Worm (Caenorhabditis elegans) whole organism, young adult: ENCODE results near the gene T25D10.4.

ENCODE experiments used
- B0019.2 ChIP-seq: fragments of 200-800 bp; sonication (Bioruptor generic); conservative IDR thresholded peaks from 2 replicates; pipeline ENCODE4 v1.3.6; 2022; ENCODE audit warnings: missing genetic modification reagents, missing genetic modification characterization, missing compliant biosample characterization
- C06A6.2 ChIP-seq: fragments of 200-800 bp; sonication (Bioruptor generic); conservative IDR thresholded peaks from 2 replicates; pipeline ENCODE4 v1.3.6; 2022; ENCODE audit warnings: missing genetic modification characterization, missing compliant biosample characterization
- F33H1.4 ChIP-seq: fragments of 200-800 bp; sonication (Bioruptor generic); IDR thresholded peaks from 2 replicates; pipeline ENCODE4 v1.3.6; 2022; ENCODE audit warnings: missing genetic modification reagents, missing genetic modification characterization, missing compliant biosample characterization
- F39B2.1 ChIP-seq: fragments of 200-800 bp; sonication (Bioruptor generic); IDR thresholded peaks from 2 replicates; pipeline ENCODE4 v1.3.6; 2022; ENCODE audit warnings: missing genetic modification reagents, missing genetic modification characterization, missing compliant biosample characterization
- F49E8.2 ChIP-seq: sonication (generic microtip); optimal IDR thresholded peaks from 3 replicates; lab custom pipeline; 2017; ENCODE audit warnings: missing genetic modification characterization, mild to moderate bottlenecking, missing compliant biosample characterization, antibody characterized with exemption, moderate library complexity; ENCODE audit not compliant: insufficient read depth
- F52B5.7 ChIP-seq: sonication (generic microtip); optimal IDR thresholded peaks from 2 replicates; lab custom pipeline; 2016; ENCODE audit warnings: mild to moderate bottlenecking, missing genetic modification characterization, missing compliant biosample characterization
- F55B11.4 ChIP-seq: sonication (generic microtip); optimal IDR thresholded peaks from 2 replicates; lab custom pipeline; 2016; ENCODE audit warnings: missing compliant biosample characterization, missing genetic modification characterization, borderline replicate concordance; ENCODE audit not compliant: insufficient read depth
- Y79H2A.3 ChIP-seq: fragments of 200-800 bp; sonication (Bioruptor generic); conservative IDR thresholded peaks from 2 replicates; pipeline ENCODE4 v1.3.6; 2022; ENCODE audit warnings: missing genetic modification reagents, missing genetic modification characterization, missing compliant biosample characterization
- ZK185.1 ChIP-seq: sonication (generic microtip); optimal IDR thresholded peaks from 2 replicates; lab custom pipeline; 2016; ENCODE audit warnings: mild to moderate bottlenecking, missing genetic modification characterization, missing compliant biosample characterization; ENCODE audit not compliant: poor library complexity, severe bottlenecking
- ama-1 ChIP-seq, 3 experiments: fragments of 150-350 bp in 1 of 3; sonication (generic microtip) in 2 of 3; optimal IDR thresholded peaks; 2 replicates each; lab custom pipeline; 2014 to 2018; ENCODE audit warnings: missing biosample characterization in 2 of 3, missing genetic modification characterization in 2 of 3, missing genetic modification reagents in 2 of 3
- atf-7 ChIP-seq: sonication (generic microtip); optimal IDR thresholded peaks from 2 replicates; lab custom pipeline; 2017; ENCODE audit warnings: mild to moderate bottlenecking, missing genetic modification characterization, missing compliant biosample characterization
- athp-1 ChIP-seq: sonication (generic microtip); optimal IDR thresholded peaks from 2 replicates; lab custom pipeline; 2017; ENCODE audit warnings: mild to moderate bottlenecking, missing genetic modification characterization, missing compliant biosample characterization
- attf-5 ChIP-seq: fragments of 200-800 bp; sonication (Bioruptor generic); optimal IDR thresholded peaks from 2 replicates; lab custom pipeline; 2018; ENCODE audit warnings: mild to moderate bottlenecking, missing genetic modification characterization, missing compliant biosample characterization
- cebp-1 ChIP-seq, 2 experiments: fragments of 200-800 bp in 1 of 2; sonication (Bioruptor generic) in 1 of 2; sonication (generic microtip) in 1 of 2; IDR thresholded peaks in 1 of 2; optimal IDR thresholded peaks in 1 of 2; 2 replicates each; pipeline versions ENCODE4 v1.3.6 to Lab custom; 2017 to 2022; ENCODE audit warnings: missing compliant biosample characterization in 2 of 2, missing genetic modification characterization in 2 of 2, mild to moderate bottlenecking in 1 of 2, missing genetic modification reagents in 1 of 2, moderate library complexity in 1 of 2
- cebp-2 ChIP-seq: fragments of 200-800 bp; sonication (Bioruptor generic); IDR thresholded peaks from 2 replicates; pipeline ENCODE4 v1.3.6; 2022; ENCODE audit warnings: missing genetic modification characterization, missing compliant biosample characterization
- ceh-100 ChIP-seq: fragments of 200-800 bp; sonication (Bioruptor generic); IDR thresholded peaks from 2 replicates; pipeline ENCODE4 v1.3.6; 2022; ENCODE audit warnings: missing genetic modification reagents, missing genetic modification characterization, missing compliant biosample characterization
- ceh-27 ChIP-seq: fragments of 200-800 bp; sonication (Bioruptor generic); optimal IDR thresholded peaks from 2 replicates; lab custom pipeline; 2018; ENCODE audit warnings: mild to moderate bottlenecking, missing genetic modification characterization, moderate library complexity, missing compliant biosample characterization
- dox-1 ChIP-seq: fragments of 200-800 bp; sonication (Bioruptor generic); IDR thresholded peaks from 2 replicates; pipeline ENCODE4 v1.3.6; 2022; ENCODE audit warnings: missing genetic modification reagents, missing genetic modification characterization, missing compliant biosample characterization
- dpl-1 ChIP-seq: fragments of 150-350 bp; optimal IDR thresholded peaks from 2 replicates; lab custom pipeline; 2014; ENCODE audit warnings: missing biosample characterization, missing genetic modification reagents, missing genetic modification characterization
- efl-1 ChIP-seq: fragments of 150-350 bp; optimal IDR thresholded peaks from 2 replicates; lab custom pipeline; 2014; ENCODE audit warnings: missing biosample characterization, missing genetic modification reagents, missing genetic modification characterization
- egl-18 ChIP-seq: fragments of 200-800 bp; sonication (Bioruptor generic); IDR thresholded peaks from 2 replicates; pipeline ENCODE4 v1.3.6; 2022; ENCODE audit warnings: missing genetic modification reagents, missing genetic modification characterization, missing compliant biosample characterization
- ekl-4 ChIP-seq: fragments of 200-800 bp; sonication (Bioruptor generic); IDR thresholded peaks from 2 replicates; pipeline ENCODE4 v1.3.6; 2022; ENCODE audit warnings: missing genetic modification reagents, missing genetic modification characterization, missing compliant biosample characterization
- ets-4 ChIP-seq: fragments of 200-800 bp; sonication (Bioruptor generic); optimal IDR thresholded peaks from 2 replicates; lab custom pipeline; 2018; ENCODE audit warnings: mild to moderate bottlenecking, missing genetic modification characterization, missing compliant biosample characterization
- hmg-1.2 ChIP-seq: fragments of 200-800 bp; sonication (Bioruptor generic); IDR thresholded peaks from 2 replicates; pipeline ENCODE4 v1.3.6; 2022; ENCODE audit warnings: missing genetic modification reagents, missing genetic modification characterization, missing compliant biosample characterization
- hsf-1 ChIP-seq: fragments of 200-800 bp; sonication (Bioruptor generic); IDR thresholded peaks from 2 replicates; pipeline ENCODE4 v1.3.6; 2022; ENCODE audit warnings: missing genetic modification reagents, missing genetic modification characterization, missing compliant biosample characterization
- let-526 ChIP-seq: fragments of 200-800 bp; sonication (Bioruptor generic); IDR thresholded peaks from 2 replicates; pipeline ENCODE4 v1.3.6; 2022; ENCODE audit warnings: missing genetic modification reagents, missing genetic modification characterization, missing compliant biosample characterization
- let-607 ChIP-seq, 2 experiments: fragments of 200-800 bp in 1 of 2; sonication (Bioruptor generic) in 1 of 2; sonication (generic microtip) in 1 of 2; optimal IDR thresholded peaks; 2 replicates each; lab custom pipeline; 2016 to 2018; ENCODE audit warnings: mild to moderate bottlenecking in 2 of 2, missing compliant biosample characterization in 2 of 2, missing genetic modification characterization in 2 of 2, moderate library complexity in 2 of 2, missing genotype in 1 of 2
- lin-35 ChIP-seq, 3 experiments: fragments of 150-350 bp in 2 of 3; sonication (generic microtip) in 1 of 3; optimal IDR thresholded peaks; 2 replicates each; lab custom pipeline; 2014 to 2018; ENCODE audit warnings: missing biosample characterization in 3 of 3, missing genetic modification characterization in 3 of 3, missing genetic modification reagents in 3 of 3
- lin-40 ChIP-seq: sonication (generic microtip); optimal IDR thresholded peaks from 2 replicates; lab custom pipeline; 2016; ENCODE audit warnings: missing genetic modification characterization, mild to moderate bottlenecking, missing compliant biosample characterization, missing genotype, missing genetic modification reagents
- lin-54 ChIP-seq: fragments of 200-800 bp; sonication (Bioruptor generic); optimal IDR thresholded peaks from 2 replicates; lab custom pipeline; 2018; ENCODE audit warnings: mild to moderate bottlenecking, missing genetic modification characterization, missing compliant biosample characterization
- lsl-1 ChIP-seq: fragments of 200-800 bp; sonication (Bioruptor generic); optimal IDR thresholded peaks from 2 replicates; lab custom pipeline; 2018; ENCODE audit warnings: mild to moderate bottlenecking, missing genetic modification characterization, moderate library complexity, missing compliant biosample characterization
- lsy-27 ChIP-seq: sonication (generic microtip); optimal IDR thresholded peaks from 2 replicates; lab custom pipeline; 2017; ENCODE audit warnings: missing genetic modification characterization, mild to moderate bottlenecking, missing compliant biosample characterization, antibody characterized with exemption, missing genotype, borderline replicate concordance; ENCODE audit not compliant: insufficient read depth
- madf-3 ChIP-seq: fragments of 200-800 bp; sonication (Bioruptor generic); IDR thresholded peaks from 2 replicates; pipeline ENCODE4 v1.3.6; 2022; ENCODE audit warnings: missing genetic modification reagents, missing genetic modification characterization, missing compliant biosample characterization
- madf-6 ChIP-seq: fragments of 200-800 bp; sonication (Bioruptor generic); IDR thresholded peaks from 2 replicates; pipeline ENCODE4 v1.3.6; 2022; ENCODE audit warnings: missing genetic modification reagents, missing genetic modification characterization, missing compliant biosample characterization
- mcd-1 ChIP-seq: fragments of 200-800 bp; sonication (Bioruptor generic); IDR thresholded peaks from 2 replicates; pipeline ENCODE4 v1.3.6; 2022; ENCODE audit warnings: missing genetic modification reagents, missing genetic modification characterization, missing compliant biosample characterization
- mel-28 ChIP-seq: sonication (generic microtip); optimal IDR thresholded peaks from 2 replicates; lab custom pipeline; 2016; ENCODE audit warnings: borderline replicate concordance, mild to moderate bottlenecking, missing genetic modification characterization, missing compliant biosample characterization
- nfya-2 ChIP-seq: fragments of 200-800 bp; sonication (Bioruptor generic); IDR thresholded peaks from 2 replicates; pipeline ENCODE4 v1.3.6; 2022; ENCODE audit warnings: missing genetic modification reagents, missing genetic modification characterization, missing compliant biosample characterization
- nfyb-1 ChIP-seq: fragments of 200-800 bp; sonication (Bioruptor generic); IDR thresholded peaks from 2 replicates; pipeline ENCODE4 v1.3.6; 2022; ENCODE audit warnings: missing genetic modification reagents, missing genetic modification characterization, missing compliant biosample characterization
- nhr-179 ChIP-seq: sonication (generic microtip); optimal IDR thresholded peaks from 2 replicates; lab custom pipeline; 2016; ENCODE audit warnings: mild to moderate bottlenecking, missing genetic modification characterization, missing compliant biosample characterization
- sdz-38 ChIP-seq: sonication (generic microtip); optimal IDR thresholded peaks from 2 replicates; lab custom pipeline; 2016; ENCODE audit warnings: missing genotype, missing genetic modification characterization, missing compliant biosample characterization
- snpc-4 ChIP-seq, 5 experiments: fragments of 150-350 bp in 1 of 5; sonication (generic microtip) in 4 of 5; optimal IDR thresholded peaks; 2 replicates each; lab custom pipeline; 2014 to 2018; ENCODE audit warnings: missing genetic modification characterization in 5 of 5, missing biosample characterization in 3 of 5, antibody characterized with exemption in 2 of 5, mild to moderate bottlenecking in 2 of 5, missing compliant biosample characterization in 2 of 5, missing genotype in 2 of 5, moderate library complexity in 2 of 5, missing genetic modification reagents in 1 of 5
- tbp1 ChIP-seq: fragments of 200-800 bp; sonication (Bioruptor generic); optimal IDR thresholded peaks from 2 replicates; lab custom pipeline; 2018; ENCODE audit warnings: mild to moderate bottlenecking, missing genetic modification characterization, missing compliant biosample characterization
- tbx-9 ChIP-seq: sonication (generic microtip); optimal IDR thresholded peaks from 2 replicates; lab custom pipeline; 2016; ENCODE audit warnings: borderline replicate concordance, missing genetic modification characterization, inconsistent platforms, missing compliant biosample characterization
- tlf-1 ChIP-seq: fragments of 200-800 bp; sonication (Bioruptor generic); optimal IDR thresholded peaks from 2 replicates; lab custom pipeline; 2018; ENCODE audit warnings: mild to moderate bottlenecking, missing genetic modification characterization, missing compliant biosample characterization
- ztf-18 ChIP-seq: sonication (generic microtip); optimal IDR thresholded peaks from 2 replicates; lab custom pipeline; 2016; ENCODE audit warnings: missing genotype, mild to moderate bottlenecking, missing genetic modification characterization, missing compliant biosample characterization

T25D10.4 gene

ce11 chrII:6360822-6361221, 49.3 kb downstream of the T25D10.4 start, which contains the start of gene K10B2.4:
K10B2.4 (minus strand) TSS chrII:6360959.
- TF ChIP-seq nfya-2 (GFP tag; lab: Robert Waterston, UW) (no peak), lin-35 (GFP tag; optimal IDR thresholded peaks at IDR 0.05; lab: Kevin White, UChicago) (peak in 1 of 3 experiments; percentile 47), let-607 (tag; optimal IDR thresholded peaks at IDR 0.05; lab: Kevin White, UChicago) (peak in 1 of 2 experiments; percentile 5), mcd-1 (GFP tag; lab: Robert Waterston, UW) (peak; percentile 59; the same call in 1 of the 2 replicates), dpl-1 (peak; percentile 46), hsf-1 (GFP tag; lab: Robert Waterston, UW) (0 out of 2 replicates have a peak, but pooled peaks have one; percentile 35), ama-1 (optimal IDR thresholded peaks at IDR 0.05; lab: Kevin White, UChicago) (no peak), ama-1 (GFP tag; optimal IDR thresholded peaks at IDR 0.05; lab: Kevin White, UChicago) (peak in 1 of 2 experiments; percentile 38), ekl-4 (GFP tag; lab: Robert Waterston, UW) (peak; percentile 73), ets-4 (no peak), F39B2.1 (GFP tag; lab: Robert Waterston, UW) (no peak), cebp-1 (GFP tag; IDR thresholded peaks at IDR 0.05; lab: Robert Waterston, UW) (no peak), cebp-1 (tag; optimal IDR thresholded peaks at IDR 0.05; lab: Kevin White, UChicago) (peak; percentile 47), nhr-179 (tag; lab: Kevin White, UChicago) (no peak), Y79H2A.3 (GFP tag; lab: Robert Waterston, UW) (no peak), nfyb-1 (GFP tag; lab: Robert Waterston, UW) (peak; percentile 57; the same call in 1 of the 2 replicates), ztf-18 (peak; percentile 92), lsy-27 (tag; lab: Kevin White, UChicago) (no peak), madf-3 (peak; percentile 74; the same call in 1 of the 2 replicates), ZK185.1 (peak; percentile 58), cebp-2 (GFP tag; lab: Robert Waterston, UW) (no peak), snpc-4 (GFP tag; optimal IDR thresholded peaks at IDR 0.05; lab: Kevin White, UChicago) (peak; percentile 0), snpc-4 (tag; optimal IDR thresholded peaks at IDR 0.05; lab: Kevin White, UChicago) (peak; percentile 22 to 42 (median 36)), lsl-1 (peak; percentile 7), ceh-27 (peak; percentile 32), atf-7 (tag; lab: Kevin White, UChicago) (peak; percentile 24), athp-1 (tag; lab: Kevin White, UChicago) (no peak), attf-5 (GFP tag; lab: Kevin White, UChicago) (peak; percentile 72), egl-18 (no peak), sdz-38 (tag; lab: Kevin White, UChicago) (no peak), C06A6.2 (GFP tag; lab: Robert Waterston, UW) (no peak), F33H1.4 (GFP tag; lab: Robert Waterston, UW) (no peak), tbp1 (GFP tag; lab: Kevin White, UChicago) (peak; percentile 11), lin-40 (tag; lab: Kevin White, UChicago) (peak; percentile 47), tbx-9 (tag; lab: Kevin White, UChicago) (no peak), F52B5.7 (no peak), efl-1 (GFP tag; lab: Kevin White, UChicago) (no peak), dox-1 (GFP tag; lab: Robert Waterston, UW) (peak; percentile 64), ceh-100 (GFP tag; lab: Robert Waterston, UW) (peak; percentile 34; the same call in 1 of the 2 replicates), tlf-1 (GFP tag; lab: Kevin White, UChicago) (peak; percentile 43), mel-28 (tag; lab: Kevin White, UChicago) (no peak), madf-6 (GFP tag; lab: Robert Waterston, UW) (peak; percentile 50), F49E8.2 (tag; lab: Kevin White, UChicago) (peak; percentile 43), lin-54 (GFP tag; lab: Kevin White, UChicago) (peak; percentile 62), let-526 (GFP tag; lab: Robert Waterston, UW) (peak; percentile 22; the same call in 1 of the 2 replicates), F55B11.4 (tag; lab: Kevin White, UChicago) (no peak), B0019.2 (GFP tag; lab: Robert Waterston, UW) (no peak), hmg-1.2 (GFP tag; lab: Robert Waterston, UW) (0 out of 2 replicates have a peak, but pooled peaks have one; percentile 27)
